Worm (Caenorhabditis elegans) whole organism, young adult: Measurements from ENCODE around the gene klp-11.

Experiments used
- B0035.1 ChIP-seq: sonication (generic microtip); optimal IDR thresholded peaks from 2 replicates; lab custom pipeline; 2016; ENCODE audit warnings: missing genetic modification characterization, mild to moderate bottlenecking, missing compliant biosample characterization, missing genotype, missing genetic modification reagents
- C17E4.6 ChIP-seq: fragments of 200-800 bp; sonication (Bioruptor generic); IDR thresholded peaks from 2 replicates; pipeline ENCODE4 v1.3.6; 2022; ENCODE audit warnings: missing genetic modification reagents, missing genetic modification characterization, missing compliant biosample characterization
- F33H1.4 ChIP-seq: fragments of 200-800 bp; sonication (Bioruptor generic); IDR thresholded peaks from 2 replicates; pipeline ENCODE4 v1.3.6; 2022; ENCODE audit warnings: missing genetic modification reagents, missing genetic modification characterization, missing compliant biosample characterization
- F49E8.2 ChIP-seq: sonication (generic microtip); optimal IDR thresholded peaks from 3 replicates; lab custom pipeline; 2017; ENCODE audit warnings: missing genetic modification characterization, mild to moderate bottlenecking, missing compliant biosample characterization, antibody characterized with exemption, moderate library complexity; ENCODE audit not compliant: insufficient read depth
- F52B5.7 ChIP-seq: sonication (generic microtip); optimal IDR thresholded peaks from 2 replicates; lab custom pipeline; 2016; ENCODE audit warnings: mild to moderate bottlenecking, missing genetic modification characterization, missing compliant biosample characterization
- F55B11.4 ChIP-seq: sonication (generic microtip); optimal IDR thresholded peaks from 2 replicates; lab custom pipeline; 2016; ENCODE audit warnings: missing compliant biosample characterization, missing genetic modification characterization, borderline replicate concordance; ENCODE audit not compliant: insufficient read depth
- F57C9.4 ChIP-seq: sonication (generic microtip); optimal IDR thresholded peaks from 2 replicates; lab custom pipeline; 2017; ENCODE audit warnings: mild to moderate bottlenecking, missing genetic modification characterization, missing compliant biosample characterization
- K11D2.4 ChIP-seq: fragments of 200-800 bp; sonication (Bioruptor generic); IDR thresholded peaks from 2 replicates; pipeline ENCODE4 v1.3.6; 2022; ENCODE audit warnings: missing genetic modification reagents, missing genetic modification characterization, missing compliant biosample characterization
- T26A5.8 ChIP-seq: sonication (generic microtip); optimal IDR thresholded peaks from 2 replicates; lab custom pipeline; 2016; ENCODE audit warnings: missing genetic modification characterization, missing compliant biosample characterization
- Y53G8AR.9 ChIP-seq: fragments of 200-800 bp; sonication (Bioruptor generic); conservative IDR thresholded peaks from 2 replicates; pipeline ENCODE4 v1.3.6; 2022; ENCODE audit warnings: missing genetic modification reagents, missing genetic modification characterization, missing compliant biosample characterization
- Y79H2A.3 ChIP-seq: fragments of 200-800 bp; sonication (Bioruptor generic); conservative IDR thresholded peaks from 2 replicates; pipeline ENCODE4 v1.3.6; 2022; ENCODE audit warnings: missing genetic modification reagents, missing genetic modification characterization, missing compliant biosample characterization
- Y95B8A.8 ChIP-seq: fragments of 200-800 bp; sonication (Bioruptor generic); IDR thresholded peaks from 2 replicates; pipeline ENCODE4 v1.3.6; 2022; ENCODE audit warnings: missing genetic modification reagents, missing genetic modification characterization, missing compliant biosample characterization
- akir-1 ChIP-seq: fragments of 200-800 bp; sonication (Bioruptor generic); optimal IDR thresholded peaks from 2 replicates; lab custom pipeline; 2018; ENCODE audit warnings: mild to moderate bottlenecking, missing genetic modification characterization, moderate library complexity, missing compliant biosample characterization
- aptf-3 ChIP-seq: fragments of 200-800 bp; sonication (Bioruptor generic); IDR thresholded peaks from 2 replicates; pipeline ENCODE4 v1.3.6; 2022; ENCODE audit warnings: missing genetic modification characterization, missing compliant biosample characterization
- atf-7 ChIP-seq: sonication (generic microtip); optimal IDR thresholded peaks from 2 replicates; lab custom pipeline; 2017; ENCODE audit warnings: mild to moderate bottlenecking, missing genetic modification characterization, missing compliant biosample characterization
- cebp-1 ChIP-seq, 2 experiments: fragments of 200-800 bp in 1 of 2; sonication (Bioruptor generic) in 1 of 2; sonication (generic microtip) in 1 of 2; IDR thresholded peaks in 1 of 2; optimal IDR thresholded peaks in 1 of 2; 2 replicates each; pipeline versions ENCODE4 v1.3.6 to Lab custom; 2017 to 2022; ENCODE audit warnings: missing compliant biosample characterization in 2 of 2, missing genetic modification characterization in 2 of 2, mild to moderate bottlenecking in 1 of 2, missing genetic modification reagents in 1 of 2, moderate library complexity in 1 of 2
- cebp-2 ChIP-seq: fragments of 200-800 bp; sonication (Bioruptor generic); IDR thresholded peaks from 2 replicates; pipeline ENCODE4 v1.3.6; 2022; ENCODE audit warnings: missing genetic modification characterization, missing compliant biosample characterization
- ceh-27 ChIP-seq: fragments of 200-800 bp; sonication (Bioruptor generic); optimal IDR thresholded peaks from 2 replicates; lab custom pipeline; 2018; ENCODE audit warnings: mild to moderate bottlenecking, missing genetic modification characterization, moderate library complexity, missing compliant biosample characterization
- ceh-40 ChIP-seq: fragments of 200-800 bp; sonication (Bioruptor generic); IDR thresholded peaks from 2 replicates; pipeline ENCODE4 v1.3.6; 2022; ENCODE audit warnings: missing genetic modification characterization, missing compliant biosample characterization
- dox-1 ChIP-seq: fragments of 200-800 bp; sonication (Bioruptor generic); IDR thresholded peaks from 2 replicates; pipeline ENCODE4 v1.3.6; 2022; ENCODE audit warnings: missing genetic modification reagents, missing genetic modification characterization, missing compliant biosample characterization
- dpff-1 ChIP-seq: sonication (generic microtip); optimal IDR thresholded peaks from 2 replicates; lab custom pipeline; 2017; ENCODE audit warnings: mild to moderate bottlenecking, missing genetic modification characterization, missing compliant biosample characterization
- ekl-4 ChIP-seq: fragments of 200-800 bp; sonication (Bioruptor generic); IDR thresholded peaks from 2 replicates; pipeline ENCODE4 v1.3.6; 2022; ENCODE audit warnings: missing genetic modification reagents, missing genetic modification characterization, missing compliant biosample characterization
- him-1 ChIP-seq: sonication (generic microtip); optimal IDR thresholded peaks from 2 replicates; lab custom pipeline; 2016; ENCODE audit warnings: missing genotype, missing genetic modification reagents, missing genetic modification characterization, missing compliant biosample characterization
- hmg-20 ChIP-seq: fragments of 200-800 bp; sonication (Bioruptor generic); IDR thresholded peaks from 2 replicates; pipeline ENCODE4 v1.3.6; 2022; ENCODE audit warnings: missing genetic modification reagents, missing genetic modification characterization, missing compliant biosample characterization
- hrde-1 ChIP-seq: sonication (generic microtip); optimal IDR thresholded peaks from 2 replicates; lab custom pipeline; 2016; ENCODE audit warnings: missing genetic modification characterization, mild to moderate bottlenecking, missing compliant biosample characterization, moderate library complexity, missing genotype, missing genetic modification reagents, borderline replicate concordance
- hsf-1 ChIP-seq: fragments of 200-800 bp; sonication (Bioruptor generic); IDR thresholded peaks from 2 replicates; pipeline ENCODE4 v1.3.6; 2022; ENCODE audit warnings: missing genetic modification reagents, missing genetic modification characterization, missing compliant biosample characterization
- let-607 ChIP-seq, 2 experiments: fragments of 200-800 bp in 1 of 2; sonication (Bioruptor generic) in 1 of 2; sonication (generic microtip) in 1 of 2; optimal IDR thresholded peaks; 2 replicates each; lab custom pipeline; 2016 to 2018; ENCODE audit warnings: mild to moderate bottlenecking in 2 of 2, missing compliant biosample characterization in 2 of 2, missing genetic modification characterization in 2 of 2, moderate library complexity in 2 of 2, missing genotype in 1 of 2
- lin-26 ChIP-seq: fragments of 200-800 bp; sonication (Bioruptor generic); IDR thresholded peaks from 2 replicates; pipeline ENCODE4 v1.3.6; 2022; ENCODE audit warnings: missing genetic modification reagents, missing genetic modification characterization, missing compliant biosample characterization
- lin-35 ChIP-seq, 3 experiments: fragments of 150-350 bp in 2 of 3; sonication (generic microtip) in 1 of 3; optimal IDR thresholded peaks; 2 replicates each; lab custom pipeline; 2014 to 2018; ENCODE audit warnings: missing biosample characterization in 3 of 3, missing genetic modification characterization in 3 of 3, missing genetic modification reagents in 3 of 3
- lsl-1 ChIP-seq: fragments of 200-800 bp; sonication (Bioruptor generic); optimal IDR thresholded peaks from 2 replicates; lab custom pipeline; 2018; ENCODE audit warnings: mild to moderate bottlenecking, missing genetic modification characterization, moderate library complexity, missing compliant biosample characterization
- madf-10 ChIP-seq: sonication (generic microtip); optimal IDR thresholded peaks from 2 replicates; lab custom pipeline; 2016; ENCODE audit warnings: mild to moderate bottlenecking, missing genetic modification characterization, missing compliant biosample characterization
- madf-3 ChIP-seq: fragments of 200-800 bp; sonication (Bioruptor generic); IDR thresholded peaks from 2 replicates; pipeline ENCODE4 v1.3.6; 2022; ENCODE audit warnings: missing genetic modification reagents, missing genetic modification characterization, missing compliant biosample characterization
- madf-8 ChIP-seq: fragments of 200-800 bp; sonication (Bioruptor generic); conservative IDR thresholded peaks from 2 replicates; pipeline ENCODE4 v1.3.6; 2022; ENCODE audit warnings: missing genetic modification reagents, missing genetic modification characterization, missing compliant biosample characterization
- mxl-1 ChIP-seq: sonication (generic microtip); optimal IDR thresholded peaks from 2 replicates; lab custom pipeline; 2016; ENCODE audit warnings: missing genetic modification characterization, missing compliant biosample characterization
- nfyb-1 ChIP-seq: fragments of 200-800 bp; sonication (Bioruptor generic); IDR thresholded peaks from 2 replicates; pipeline ENCODE4 v1.3.6; 2022; ENCODE audit warnings: missing genetic modification reagents, missing genetic modification characterization, missing compliant biosample characterization
- nhr-179 ChIP-seq: sonication (generic microtip); optimal IDR thresholded peaks from 2 replicates; lab custom pipeline; 2016; ENCODE audit warnings: mild to moderate bottlenecking, missing genetic modification characterization, missing compliant biosample characterization
- nhr-27 ChIP-seq: fragments of 200-800 bp; sonication (Bioruptor generic); optimal IDR thresholded peaks from 2 replicates; lab custom pipeline; 2018; ENCODE audit warnings: mild to moderate bottlenecking, missing genetic modification characterization, moderate library complexity, missing compliant biosample characterization
- pha-4 ChIP-seq: fragments of 150-350 bp; sonication (generic microtip); optimal IDR thresholded peaks from 2 replicates; lab custom pipeline; 2014; ENCODE audit warnings: missing biosample characterization, missing genetic modification reagents, missing genetic modification characterization
- rcor-1 ChIP-seq: fragments of 200-800 bp; sonication (Bioruptor generic); IDR thresholded peaks from 2 replicates; pipeline ENCODE4 v1.3.6; 2022; ENCODE audit warnings: missing genetic modification reagents, missing genetic modification characterization, missing compliant biosample characterization
- repo-1 ChIP-seq: sonication (generic microtip); optimal IDR thresholded peaks from 2 replicates; lab custom pipeline; 2017; ENCODE audit warnings: mild to moderate bottlenecking, missing genetic modification characterization, missing compliant biosample characterization
- rpc-1 ChIP-seq, 2 experiments: fragments of 150-350 bp in 1 of 2; sonication (generic microtip) in 1 of 2; optimal IDR thresholded peaks; 2 replicates each; lab custom pipeline; 2014 to 2018; ENCODE audit warnings: missing biosample characterization in 1 of 2, missing genetic modification characterization in 1 of 2, missing genetic modification reagents in 1 of 2, missing genotype in 1 of 2
- tbp1 ChIP-seq: fragments of 200-800 bp; sonication (Bioruptor generic); optimal IDR thresholded peaks from 2 replicates; lab custom pipeline; 2018; ENCODE audit warnings: mild to moderate bottlenecking, missing genetic modification characterization, missing compliant biosample characterization
- tbx-9 ChIP-seq: sonication (generic microtip); optimal IDR thresholded peaks from 2 replicates; lab custom pipeline; 2016; ENCODE audit warnings: borderline replicate concordance, missing genetic modification characterization, inconsistent platforms, missing compliant biosample characterization
- tlf-1 ChIP-seq: fragments of 200-800 bp; sonication (Bioruptor generic); optimal IDR thresholded peaks from 2 replicates; lab custom pipeline; 2018; ENCODE audit warnings: mild to moderate bottlenecking, missing genetic modification characterization, missing compliant biosample characterization
- unc-130 ChIP-seq: sonication (generic microtip); optimal IDR thresholded peaks from 2 replicates; lab custom pipeline; 2016; ENCODE audit warnings: missing genetic modification reagents, missing genetic modification characterization, missing compliant biosample characterization
- ztf-28 ChIP-seq: fragments of 200-800 bp; sonication (Bioruptor generic); IDR thresholded peaks from 2 replicates; pipeline ENCODE4 v1.3.6; 2022; ENCODE audit warnings: missing genetic modification reagents, missing genetic modification characterization, missing compliant biosample characterization

The klp-11 gene

DNA sequence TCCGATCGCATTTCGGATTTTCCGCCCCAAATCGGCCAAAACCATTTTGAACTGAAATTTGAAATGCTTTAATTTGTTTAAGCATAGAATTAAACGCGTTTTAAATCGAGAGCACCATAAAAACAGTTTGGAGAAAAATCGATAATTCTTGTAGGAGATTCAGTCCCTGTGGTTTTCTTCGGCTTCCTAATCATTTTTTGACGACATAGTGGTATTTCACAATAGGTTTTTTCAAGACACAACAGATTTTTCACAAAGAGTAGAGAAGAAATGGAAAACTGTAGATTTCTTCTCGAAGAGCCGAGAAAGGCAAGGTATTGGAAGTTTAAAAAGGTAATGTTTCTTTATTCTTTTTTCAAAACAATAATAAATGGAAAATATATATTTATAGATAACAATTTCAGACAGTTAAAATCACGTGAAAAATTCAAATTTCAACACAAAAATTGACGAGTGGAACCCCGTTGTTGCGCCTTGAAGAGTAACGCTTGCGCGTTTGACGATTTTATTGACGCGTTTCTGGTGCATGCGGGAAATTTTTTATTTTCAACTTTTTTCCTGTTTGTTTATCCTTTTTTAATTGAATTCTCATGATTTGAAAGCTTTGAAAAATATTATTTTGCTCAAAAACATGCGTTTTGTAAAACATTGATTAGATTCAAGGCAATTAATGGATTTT is 18.1 kb downstream of the klp-11 start, which contains the start of gene F21D5.7 (continued):
- TF ChIP-seq nfyb-1 (GFP tag; lab: Robert Waterston, UW) (peak; percentile 79), ceh-40 (GFP tag; lab: Robert Waterston, UW) (no peak), madf-10 (tag; lab: Kevin White, UChicago) (peak; percentile 69), B0035.1 (tag; lab: Kevin White, UChicago) (no peak), C17E4.6 (GFP tag; lab: Robert Waterston, UW) (no peak), let-607 (tag; optimal IDR thresholded peaks at IDR 0.05; lab: Kevin White, UChicago) (peak; percentile 97), Y95B8A.8 (GFP tag; lab: Robert Waterston, UW) (no peak), unc-130 (no peak), lsl-1 (peak; percentile 55), akir-1 (GFP tag; lab: Kevin White, UChicago) (no peak), rcor-1 (peak; percentile 27; the same call in 1 of the 2 replicates), T26A5.8 (tag; lab: Kevin White, UChicago) (no peak), F52B5.7 (tag; lab: Kevin White, UChicago) (no peak), atf-7 (tag; lab: Kevin White, UChicago) (peak; percentile 28), him-1 (no peak), aptf-3 (GFP tag; lab: Robert Waterston, UW) (no peak), nhr-179 (tag; lab: Kevin White, UChicago) (no peak), hsf-1 (GFP tag; lab: Robert Waterston, UW) (no peak), F33H1.4 (GFP tag; lab: Robert Waterston, UW) (peak; percentile 41), hrde-1 (tag; lab: Kevin White, UChicago) (no peak), tbx-9 (tag; lab: Kevin White, UChicago) (no peak), repo-1 (tag; lab: Kevin White, UChicago) (peak; percentile 30), mxl-1 (tag; lab: Kevin White, UChicago) (no peak), rpc-1 (optimal IDR thresholded peaks at IDR 0.05; lab: Kevin White, UChicago) (no peak), rpc-1 (tag; optimal IDR thresholded peaks at IDR 0.05; lab: Kevin White, UChicago) (no peak), Y53G8AR.9 (GFP tag; lab: Robert Waterston, UW) (peak; percentile 81), nhr-27 (tag; lab: Kevin White, UChicago) (no peak), ceh-27 (peak; percentile 43), madf-8 (GFP tag; lab: Robert Waterston, UW) (peak; percentile 36), cebp-2 (GFP tag; lab: Robert Waterston, UW) (no peak), K11D2.4 (GFP tag; lab: Robert Waterston, UW) (peak; percentile 71; the same call in 1 of the 2 replicates), F49E8.2 (no peak), lin-35 (GFP tag; optimal IDR thresholded peaks at IDR 0.05; lab: Kevin White, UChicago) (peak in 1 of 3 experiments; percentile 78), Y79H2A.3 (GFP tag; lab: Robert Waterston, UW) (no peak), dox-1 (GFP tag; lab: Robert Waterston, UW) (peak; percentile 88), ztf-28 (GFP tag; lab: Robert Waterston, UW) (no peak), dpff-1 (tag; lab: Kevin White, UChicago) (no peak), pha-4 (tag; lab: Kevin White, UChicago) (peak; percentile 25), tbp1 (peak; percentile 55), madf-3 (GFP tag; lab: Robert Waterston, UW) (no peak), cebp-1 (GFP tag; IDR thresholded peaks at IDR 0.05; lab: Robert Waterston, UW) (peak; percentile 22; the same call in 1 of the 2 replicates), cebp-1 (tag; optimal IDR thresholded peaks at IDR 0.05; lab: Kevin White, UChicago) (peak; percentile 93), tlf-1 (GFP tag; lab: Kevin White, UChicago) (peak; percentile 60), hmg-20 (GFP tag; lab: Robert Waterston, UW) (peak; percentile 29; the same call in 1 of the 2 replicates), ekl-4 (GFP tag; lab: Robert Waterston, UW) (peak; percentile 68; the same call in 1 of the 2 replicates), lin-26 (GFP tag; lab: Robert Waterston, UW) (no peak), F55B11.4 (tag; lab: Kevin White, UChicago) (no peak), F57C9.4 (no peak)
